Worm (Caenorhabditis elegans): ENCODE data around the gene vms-1.

The vms-1 gene

ce11 chrIII:8130177-8130902, 42.0 kb downstream of the vms-1 start, which contains the start of the genes rpl-21 and C14B9.10 (continued):
- TF ChIP-seq ceh-45 (GFP tag; IDR thresholded peaks at IDR 0.05) (no peak), ama-1 (optimal IDR thresholded peaks at IDR 0.05) (no peak), unc-86 (tag; optimal IDR thresholded peaks at IDR 0.05) (no peak), ceh-18 (tag; optimal IDR thresholded peaks at IDR 0.05) (peak; percentile 27), nhr-11 (tag; optimal IDR thresholded peaks at IDR 0.05) (no peak), pat-9 (tag; optimal IDR thresholded peaks at IDR 0.05) (no peak), unc-55 (GFP tag; optimal IDR thresholded peaks at IDR 0.05) (peak; percentile 73), tbx-7 (tag; optimal IDR thresholded peaks at IDR 0.05) (no peak), dve-1 (tag; optimal IDR thresholded peaks at IDR 0.05) (peak; percentile 28), sdc-2 (tag; optimal IDR thresholded peaks at IDR 0.05) (no peak), unc-3 (GFP tag; conservative IDR thresholded peaks at IDR 0.05) (no peak), unc-3 (tag; optimal IDR thresholded peaks at IDR 0.05) (no peak), pros-1 (tag; optimal IDR thresholded peaks at IDR 0.05) (no peak), ztf-16 (tag; optimal IDR thresholded peaks at IDR 0.05) (no peak), ttx-3 (tag; optimal IDR thresholded peaks at IDR 0.05) (no peak), ets-4 (tag; optimal IDR thresholded peaks at IDR 0.05) (no peak), eyg-1 (tag; optimal IDR thresholded peaks at IDR 0.05) (no peak)

- no peak for TF ChIP-seq ceh-19 (GFP tag; optimal IDR thresholded peaks at IDR 0.05)
- no peak for TF ChIP-seq ahr-1 (tag; optimal IDR thresholded peaks at IDR 0.05)
- peak; percentile 2 for TF ChIP-seq tbx-2 (tag; optimal IDR thresholded peaks at IDR 0.05)
- TF ChIP-seq pha-2 (tag; optimal IDR thresholded peaks at IDR 0.05): peak; percentile 32
- TF ChIP-seq ceh-48 (tag; optimal IDR thresholded peaks at IDR 0.05): no peak
- TF ChIP-seq nhr-232 (tag; optimal IDR thresholded peaks at IDR 0.05): no peak
These were observed 44.2 kb downstream of the vms-1 start for ce11 chrIII:8132496-8132895.

DNA sequence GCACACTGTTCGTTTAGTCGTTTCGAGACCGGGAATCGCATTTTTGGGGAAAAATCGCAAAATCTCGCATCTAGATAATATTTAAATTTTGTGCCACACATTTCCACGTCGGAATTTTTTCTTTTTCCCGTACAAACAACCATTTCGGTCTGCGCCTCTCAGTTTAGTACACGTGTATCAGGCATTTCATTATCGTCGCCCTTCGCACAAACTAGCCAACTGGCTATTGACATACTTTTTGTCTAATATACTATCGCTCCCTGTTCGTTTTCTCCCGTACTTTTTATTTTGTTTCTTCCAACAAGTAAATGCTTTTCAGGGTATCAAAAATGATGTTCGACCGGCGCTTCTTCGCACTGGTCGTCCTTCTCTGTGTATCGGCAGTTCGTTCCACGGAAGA, 45.0 kb downstream of the vms-1 start, which contains the start of gene C14B9.2:
C14B9.2 (plus strand) TSS at position 320 of the 400 bp plus-strand sequence.
- TF ChIP-seq ceh-22 (tag; optimal IDR thresholded peaks at IDR 0.05): no peak
- no peak for TF ChIP-seq ceh-2 (tag; optimal IDR thresholded peaks at IDR 0.05)
- no peak for TF ChIP-seq dve-1 (tag; optimal IDR thresholded peaks at IDR 0.05)
- TF ChIP-seq ztf-16 (tag; optimal IDR thresholded peaks at IDR 0.05): no peak

DNA sequence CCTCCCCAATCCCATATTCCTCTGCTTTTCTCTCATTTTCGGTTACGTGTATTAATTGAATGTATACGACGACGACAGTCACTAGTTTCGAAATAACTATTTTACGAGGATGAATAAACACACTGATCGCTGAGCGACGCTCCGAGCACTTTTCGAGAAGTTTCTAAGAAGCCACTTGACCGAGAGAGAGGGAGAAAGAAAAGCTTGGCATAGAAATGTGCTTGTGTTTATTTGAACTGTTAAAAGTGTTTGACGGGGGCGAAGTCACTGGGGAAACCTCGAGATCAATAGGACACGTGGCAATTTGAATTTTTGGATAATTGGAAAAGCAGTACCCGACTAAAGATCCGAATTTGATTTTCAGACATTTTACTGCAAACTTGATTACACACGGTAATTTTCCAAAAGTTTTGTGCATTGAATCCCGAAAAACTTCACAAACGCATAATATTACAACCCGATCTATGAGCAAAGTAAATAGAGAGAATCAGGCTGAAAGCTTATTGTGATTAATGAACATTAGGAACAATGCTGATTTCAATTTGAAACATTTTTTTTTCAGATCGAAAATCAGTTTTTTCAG, 48.3 kb downstream of the vms-1 start:
- TF ChIP-seq hlh-30 (tag; optimal IDR thresholded peaks at IDR 0.05; ENCODE audit: insufficient read depth) (peak; percentile 33), hlh-13 (GFP tag; optimal IDR thresholded peaks at IDR 0.05) (no peak), unc-55 (GFP tag; optimal IDR thresholded peaks at IDR 0.05) (no peak), nfya-1 (tag; optimal IDR thresholded peaks at IDR 0.05) (peak; percentile 7), ceh-22 (tag; optimal IDR thresholded peaks at IDR 0.05) (peak; percentile 61), elt-2 (tag; optimal IDR thresholded peaks at IDR 0.05) (no peak), npax-4 (tag; optimal IDR thresholded peaks at IDR 0.05) (no peak), ceh-31 (tag; optimal IDR thresholded peaks at IDR 0.05) (no peak), ama-1 (optimal IDR thresholded peaks at IDR 0.05) (peak; percentile 24), pax-1 (tag; optimal IDR thresholded peaks at IDR 0.05) (peak; percentile 73)

DNA sequence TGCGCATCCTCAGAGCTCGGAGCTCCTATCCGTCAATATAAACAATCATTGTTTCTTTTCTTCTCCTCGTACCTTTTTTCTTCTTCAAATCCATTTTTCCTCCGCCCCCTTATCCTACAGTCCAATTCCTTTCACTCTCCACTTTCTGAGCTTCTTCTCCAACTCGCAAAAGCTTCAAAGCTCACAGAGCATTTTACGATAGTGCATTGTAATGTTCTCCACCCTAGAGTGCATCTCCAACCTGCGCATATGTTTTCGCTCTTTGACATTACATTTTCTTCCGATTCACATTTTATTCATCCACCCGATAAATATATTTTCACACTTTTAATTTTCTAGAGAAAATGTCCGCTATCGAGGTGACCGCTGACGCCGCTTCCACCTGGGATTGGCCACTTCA, 49.4 kb downstream of the vms-1 start, which contains the start of gene hsp-12.2:
hsp-12.2 (plus strand) TSS at position 301 of the 400 bp plus-strand sequence.
- TF ChIP-seq ceh-2 (tag; optimal IDR thresholded peaks at IDR 0.05) (no peak), C38D4.7 (GFP tag; optimal IDR thresholded peaks at IDR 0.05) (no peak), pag-3 (tag; optimal IDR thresholded peaks at IDR 0.05; ENCODE audit: borderline replicate concordance) (no peak), ceh-30 (tag; optimal IDR thresholded peaks at IDR 0.05) (no peak), nfya-1 (tag; optimal IDR thresholded peaks at IDR 0.05) (no peak), ceh-22 (tag; optimal IDR thresholded peaks at IDR 0.05) (no peak), ttx-3 (tag; optimal IDR thresholded peaks at IDR 0.05) (no peak), odd-2 (tag; optimal IDR thresholded peaks at IDR 0.05) (no peak), elt-4 (tag; optimal IDR thresholded peaks at IDR 0.05) (no peak), che-1 (tag; optimal IDR thresholded peaks at IDR 0.05) (no peak), lin-11 (tag; optimal IDR thresholded peaks at IDR 0.05) (no peak), ceh-18 (tag; optimal IDR thresholded peaks at IDR 0.05) (no peak), tbx-2 (tag; optimal IDR thresholded peaks at IDR 0.05) (no peak), elt-2 (tag; optimal IDR thresholded peaks at IDR 0.05) (no peak), npax-4 (tag; optimal IDR thresholded peaks at IDR 0.05) (no peak), unc-3 (GFP tag; conservative IDR thresholded peaks at IDR 0.05) (no peak), unc-3 (tag; optimal IDR thresholded peaks at IDR 0.05) (no peak), ceh-6 (GFP tag; optimal IDR thresholded peaks at IDR 0.05) (no peak)
